Fruit fly (Drosophila melanogaster): ENCODE data around the gene Gr10a.

Gr10a gene

dm6 chrX:11409647-11410046 lies 7.6 kb downstream of the Gr10a start, which contains the start of gene CG15196:
CG15196 (plus strand) TSS chrX:11409947.
- TF ChIP-seq CG8478 (optimal IDR thresholded peaks at IDR 0.05) (no peak), CTCF (optimal IDR thresholded peaks at IDR 0.05) (no peak)

DNA sequence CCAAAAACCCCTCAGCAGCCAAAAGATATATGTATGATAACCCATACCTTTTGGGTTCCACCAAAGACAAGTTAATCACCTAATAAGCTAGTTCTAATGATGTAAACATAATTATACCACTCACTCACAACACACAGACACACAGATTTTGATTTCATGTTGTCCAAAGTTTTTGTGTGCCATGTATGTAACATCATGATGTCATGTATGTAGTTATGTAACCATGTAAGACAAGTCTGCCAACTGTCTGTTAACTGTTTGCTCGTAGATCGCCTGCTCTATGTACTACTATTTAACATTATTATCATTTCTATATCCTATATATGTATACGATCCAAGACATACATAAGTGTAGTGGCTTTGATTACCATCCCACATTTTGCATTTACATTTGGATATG lies 13.0 kb downstream of the Gr10a start:
- no peak for TF ChIP-seq CG8478 (optimal IDR thresholded peaks at IDR 0.05)
- TF ChIP-seq CTCF (optimal IDR thresholded peaks at IDR 0.05) = no peak

DNA sequence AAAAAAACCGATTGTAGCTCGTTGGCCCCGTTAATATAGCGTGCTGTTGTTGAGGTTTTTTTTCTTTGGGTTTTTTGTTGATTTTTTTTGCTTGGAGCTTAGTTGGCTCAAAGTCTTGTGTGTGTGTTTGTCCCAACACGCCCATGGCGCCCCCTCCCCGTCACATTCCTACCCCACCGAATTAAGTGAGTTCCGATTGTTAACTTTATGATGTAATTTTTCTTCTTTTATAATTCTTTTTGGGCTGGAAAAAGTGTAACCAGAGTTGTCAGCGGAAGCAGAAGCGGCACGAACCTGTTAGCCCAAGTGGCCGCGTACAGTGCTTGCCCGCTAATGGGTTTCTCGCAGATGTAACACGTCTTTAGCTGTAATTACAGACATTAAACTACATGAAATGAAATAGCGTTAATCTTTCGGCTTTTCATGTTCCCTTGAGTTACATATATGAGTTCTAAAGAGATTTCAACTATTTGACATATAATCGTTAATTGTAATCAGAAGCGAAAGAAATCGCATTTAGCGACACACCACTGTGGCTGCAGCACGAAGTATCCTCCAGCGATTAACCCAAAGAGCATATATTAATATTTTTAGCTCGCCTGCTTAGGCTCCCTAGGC lies 24.1 kb downstream of the Gr10a start:
- TF ChIP-seq CG8478 (optimal IDR thresholded peaks at IDR 0.05) (no peak), CTCF (optimal IDR thresholded peaks at IDR 0.05) (no peak)

dm6 chrX:11391364-11391915 lies 25.8 kb downstream of the Gr10a start:
- TF ChIP-seq CTCF (optimal IDR thresholded peaks at IDR 0.05) = no peak
- no peak for TF ChIP-seq CG8478 (optimal IDR thresholded peaks at IDR 0.05)

DNA sequence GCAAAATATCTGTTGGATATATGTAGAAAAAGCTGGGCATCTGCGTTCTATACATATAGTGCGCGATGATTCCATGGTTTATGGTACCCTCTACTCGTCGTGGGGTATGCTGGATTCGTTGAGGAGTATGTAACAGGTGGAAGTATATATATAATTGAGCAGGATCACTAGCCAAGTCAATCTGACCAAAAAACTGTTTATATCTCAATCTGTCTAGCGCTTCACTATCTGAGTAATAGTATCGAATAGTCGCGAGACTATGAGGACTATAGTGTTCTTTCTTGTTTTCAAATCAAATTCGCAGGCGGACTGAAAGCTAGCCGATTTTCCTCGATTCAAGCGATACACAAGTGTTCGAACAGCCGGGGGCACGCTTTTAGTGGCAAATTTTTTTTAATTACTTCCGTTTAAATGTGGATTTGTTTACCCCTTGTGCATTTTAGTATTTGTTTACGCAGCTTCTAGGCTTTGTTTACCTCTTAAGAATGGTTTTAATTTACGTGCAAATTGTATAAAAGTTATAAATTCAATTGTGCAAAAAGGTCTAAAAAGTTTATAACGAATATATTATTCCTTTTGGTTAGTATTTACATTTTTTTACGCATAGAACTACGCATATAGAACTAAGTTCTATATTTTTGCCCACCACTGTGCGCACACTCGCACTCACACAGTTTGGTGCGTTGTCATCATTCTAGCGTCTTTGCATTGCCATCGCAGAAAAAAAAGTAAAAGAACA lies 26.4 kb downstream of the Gr10a start:
- TF ChIP-seq CTCF (optimal IDR thresholded peaks at IDR 0.05) (no peak), CG8478 (optimal IDR thresholded peaks at IDR 0.05) (no peak)

dm6 chrX:11389494-11390447 lies 27.5 kb downstream of the Gr10a start:
- no peak for TF ChIP-seq CG8478 (optimal IDR thresholded peaks at IDR 0.05)
- no peak for TF ChIP-seq CTCF (optimal IDR thresholded peaks at IDR 0.05)

- no peak for TF ChIP-seq CG8478 (optimal IDR thresholded peaks at IDR 0.05)
- TF ChIP-seq CTCF (optimal IDR thresholded peaks at IDR 0.05) = no peak
Observed at dm6 chrX:11385498-11385897, 31.7 kb downstream of the Gr10a start.

DNA sequence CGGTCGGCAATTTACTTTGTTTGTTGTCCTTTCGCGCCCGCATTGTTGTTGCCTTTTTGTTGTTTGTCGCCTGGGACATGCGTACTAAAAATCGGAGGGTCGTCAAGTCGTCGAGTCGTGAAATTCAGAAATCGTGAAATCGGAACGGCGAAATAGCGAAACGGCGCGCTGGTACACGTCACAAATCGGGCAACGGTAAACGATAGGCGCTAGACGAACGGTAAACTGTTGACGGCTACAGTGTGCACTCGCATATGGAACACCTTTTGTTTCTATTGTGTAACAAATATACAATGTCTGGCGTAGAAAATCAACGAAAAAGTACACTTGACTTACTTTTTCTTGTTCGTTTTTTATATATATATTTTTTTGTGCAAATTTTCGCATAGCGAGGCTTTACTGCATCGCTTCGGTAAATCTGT lies 33.2 kb downstream of the Gr10a start:
- TF ChIP-seq CG8478 (optimal IDR thresholded peaks at IDR 0.05) (no peak), CTCF (optimal IDR thresholded peaks at IDR 0.05) (no peak)

DNA sequence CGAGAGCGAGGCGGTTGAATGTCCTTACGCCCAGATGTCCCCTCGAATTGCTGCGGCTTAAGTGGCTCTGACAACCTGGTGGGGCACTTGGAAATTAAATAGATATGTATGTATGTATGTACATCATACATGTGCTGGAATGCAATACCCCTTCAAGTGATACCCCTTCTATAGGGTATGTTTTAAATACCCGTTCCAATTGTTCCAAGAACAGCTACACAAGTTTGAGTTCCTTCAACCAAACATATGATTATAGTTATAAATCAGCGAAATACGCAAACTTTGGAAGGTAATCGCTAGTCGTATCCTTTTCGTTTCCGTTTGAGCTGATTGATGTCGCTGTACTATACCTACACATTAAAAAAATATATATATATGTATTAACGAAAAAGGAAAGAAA lies 33.7 kb downstream of the Gr10a start:
- TF ChIP-seq CTCF (optimal IDR thresholded peaks at IDR 0.05) (no peak), CG8478 (optimal IDR thresholded peaks at IDR 0.05) (no peak)

- TF ChIP-seq CTCF (optimal IDR thresholded peaks at IDR 0.05) (no peak), CG8478 (optimal IDR thresholded peaks at IDR 0.05) (no peak)
Observed at dm6 chrX:11382588-11382987, 34.6 kb downstream of the Gr10a start.

DNA sequence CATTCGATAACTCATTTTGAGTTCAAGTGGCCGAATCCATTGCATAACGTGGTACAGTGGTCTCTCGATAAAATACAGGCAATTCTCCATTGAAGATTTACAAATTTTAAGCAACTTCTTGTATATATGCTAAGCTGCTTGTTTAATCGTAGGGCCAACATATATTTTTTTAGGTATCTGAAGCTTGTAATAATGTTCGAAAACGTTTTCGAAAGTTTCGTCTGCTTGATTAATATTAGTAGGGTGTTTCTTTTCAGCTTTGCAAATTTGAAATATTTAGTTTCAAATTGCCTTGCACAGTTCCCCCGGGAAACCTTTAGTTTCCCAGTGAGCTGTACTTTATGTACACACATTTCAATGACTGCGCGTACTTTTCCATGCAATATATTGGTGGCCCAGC lies 37.5 kb downstream of the Gr10a start:
- no peak for TF ChIP-seq CTCF (optimal IDR thresholded peaks at IDR 0.05)
- TF ChIP-seq CG8478 (optimal IDR thresholded peaks at IDR 0.05) = no peak

DNA sequence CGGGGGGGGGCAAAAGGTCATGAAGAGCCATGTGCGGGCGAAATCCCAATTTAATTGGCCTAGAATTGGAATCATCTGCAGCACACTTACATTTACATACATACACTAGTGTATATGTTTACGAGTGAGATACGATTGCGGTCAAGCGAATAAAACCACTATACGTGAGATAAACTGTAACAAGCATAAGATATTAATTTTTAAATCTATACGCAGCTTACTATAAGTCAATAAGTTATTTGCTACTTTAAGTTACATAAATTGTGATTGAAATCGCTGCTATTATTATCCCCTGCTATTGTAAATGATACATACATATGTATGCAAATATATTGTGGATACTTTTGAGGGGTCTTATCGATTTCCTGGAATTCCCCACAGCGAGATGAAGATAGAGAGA lies 38.1 kb downstream of the Gr10a start:
- TF ChIP-seq CG8478 (optimal IDR thresholded peaks at IDR 0.05) (no peak), CTCF (optimal IDR thresholded peaks at IDR 0.05) (no peak)

dm6 chrX:11378388-11378787 lies 38.8 kb downstream of the Gr10a start:
- no peak for TF ChIP-seq CTCF (optimal IDR thresholded peaks at IDR 0.05)
- no peak for TF ChIP-seq CG8478 (optimal IDR thresholded peaks at IDR 0.05)

- TF ChIP-seq CG8478 (optimal IDR thresholded peaks at IDR 0.05) (no peak), CTCF (optimal IDR thresholded peaks at IDR 0.05) (no peak)
Observed at dm6 chrX:11374320-11374719, 42.9 kb downstream of the Gr10a start.
